Fruit fly (Drosophila melanogaster) whole organism: ENCODE data around the gene Octbeta2R.

Experiments used
- Dll ChIP-seq: fragments of >200 bp; optimal IDR thresholded peaks from 2 replicates; lab custom pipeline; 2017
- psq ChIP-seq: fragments of >200 bp; optimal IDR thresholded peaks from 2 replicates; lab custom pipeline; 2017

dm6 chr3R:12641620-12642019 lies 46.1 kb upstream of the Octbeta2R start:
- TF ChIP-seq psq = no peak
- no peak for TF ChIP-seq Dll
